Worm (Caenorhabditis elegans) whole organism, L1 larva: ENCODE results near the gene smut-1.

ENCODE experiments used
- aha-1 ChIP-seq: fragments of 150-350 bp; optimal IDR thresholded peaks from 2 replicates; lab custom pipeline; 2014; ENCODE audit warnings: missing biosample characterization, missing genetic modification characterization
- jun-1 ChIP-seq: fragments of 150-350 bp; optimal IDR thresholded peaks from 2 replicates; lab custom pipeline; 2014; ENCODE audit warnings: missing biosample characterization, missing genetic modification reagents, missing genetic modification characterization
- nhr-237 ChIP-seq: fragments of 150-350 bp; optimal IDR thresholded peaks from 2 replicates; lab custom pipeline; 2014; ENCODE audit warnings: missing biosample characterization, missing genetic modification characterization
- ztf-11 ChIP-seq, 2 experiments: sonication (generic microtip); optimal IDR thresholded peaks; 2 replicates each; lab custom pipeline; 2016 to 2017; ENCODE audit warnings: missing genetic modification characterization in 2 of 2, missing biosample characterization in 1 of 2, missing compliant biosample characterization in 1 of 2

DNA sequence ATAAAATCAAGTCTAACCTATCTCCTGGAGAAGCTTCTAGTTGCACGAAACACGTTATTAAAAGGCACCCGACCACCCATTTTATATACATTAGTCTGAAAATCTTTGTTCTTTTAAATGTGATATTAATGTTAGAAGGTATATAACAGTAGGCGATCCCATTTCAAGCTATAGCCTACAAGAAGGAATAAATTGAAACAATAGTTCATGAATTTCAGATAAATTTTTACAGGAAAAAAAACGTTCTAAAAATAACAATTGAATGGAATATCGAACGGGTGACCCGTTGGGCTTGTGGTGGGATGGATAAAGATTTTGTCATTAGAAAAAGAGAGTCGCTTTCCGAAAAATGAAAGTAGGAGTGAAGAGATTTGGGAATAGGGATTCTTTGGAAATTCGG is 49.1 kb upstream of the smut-1 start, which contains the start of gene pgap-3:
- TF ChIP-seq aha-1 (tag; lab: Kevin White, UChicago) (no peak), nhr-237 (tag; lab: Kevin White, UChicago) (no peak), jun-1 (no peak), ztf-11 (tag; optimal IDR thresholded peaks at IDR 0.05; lab: Kevin White, UChicago) (no peak)
